Worm (Caenorhabditis elegans): ENCODE results near the gene C50H2.7.

C50H2.7 gene

DNA sequence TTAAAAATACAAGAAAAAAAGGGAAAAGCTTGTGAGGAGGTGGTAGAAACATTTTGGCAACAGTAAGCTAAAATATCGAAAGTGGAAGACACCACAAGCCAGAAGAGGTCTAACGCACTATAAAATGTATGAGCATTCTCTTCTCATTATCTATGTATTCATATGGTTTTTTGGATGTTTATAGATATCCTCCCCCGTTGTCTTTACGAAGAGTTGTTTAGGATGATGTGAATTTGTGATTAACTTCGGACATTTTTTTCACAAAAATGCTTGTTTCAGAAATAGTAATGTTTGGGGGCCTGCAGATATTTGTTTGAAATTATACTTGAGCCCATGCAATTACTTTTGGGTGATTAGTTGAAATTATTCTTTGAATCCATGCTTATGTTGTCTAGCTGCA is 7.6 kb upstream of the C50H2.7 start, which contains the start of gene mec-9:
Gene mec-9 (minus strand): TSS at position 101 of the 400 bp plus-strand sequence.
- TF ChIP-seq lim-6 (tag; optimal IDR thresholded peaks at IDR 0.05) (no peak), elt-2 (tag; optimal IDR thresholded peaks at IDR 0.05) (no peak), fkh-6 (tag; optimal IDR thresholded peaks at IDR 0.05) (no peak), unc-86 (tag; optimal IDR thresholded peaks at IDR 0.05) (no peak), ref-2 (tag; optimal IDR thresholded peaks at IDR 0.05) (no peak), ceh-30 (tag; optimal IDR thresholded peaks at IDR 0.05) (no peak), hlh-30 (tag; optimal IDR thresholded peaks at IDR 0.05; ENCODE audit: insufficient read depth) (no peak), ceh-9 (tag; optimal IDR thresholded peaks at IDR 0.05) (no peak), ceh-6 (GFP tag; optimal IDR thresholded peaks at IDR 0.05) (no peak), sox-2 (GFP tag; IDR thresholded peaks at IDR 0.05) (no peak), fax-1 (tag; optimal IDR thresholded peaks at IDR 0.05) (no peak), sox-4 (tag; optimal IDR thresholded peaks at IDR 0.05) (no peak)

DNA sequence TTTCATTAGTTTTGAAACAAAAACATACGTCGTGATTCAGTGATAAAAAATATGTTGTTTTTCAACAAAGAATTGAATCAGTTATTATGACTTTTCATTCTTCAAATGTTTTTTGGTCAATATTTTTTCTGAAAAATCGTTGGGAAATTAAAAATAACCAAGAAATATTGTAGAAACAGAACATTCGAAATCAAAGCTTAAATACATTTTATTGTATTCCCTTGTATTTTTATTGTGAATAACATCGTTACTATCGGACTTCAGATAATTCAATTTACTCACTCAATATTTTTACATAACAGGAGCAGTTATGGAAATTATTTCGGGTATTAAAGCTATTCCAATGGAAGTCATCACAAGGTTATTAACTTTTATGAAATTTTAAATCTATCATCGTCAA is 5.9 kb upstream of the C50H2.7 start, which contains the start of gene C50H2.4:
Gene C50H2.4 (plus strand): TSS at position 301 of the 400 bp plus-strand sequence.
- TF ChIP-seq odd-2 (tag; optimal IDR thresholded peaks at IDR 0.05) (no peak), unc-3 (GFP tag; conservative IDR thresholded peaks at IDR 0.05) (no peak), unc-3 (tag; optimal IDR thresholded peaks at IDR 0.05) (no peak), sox-4 (tag; optimal IDR thresholded peaks at IDR 0.05) (no peak), ceh-9 (tag; optimal IDR thresholded peaks at IDR 0.05) (no peak), T23F11.4 (GFP tag; optimal IDR thresholded peaks at IDR 0.05) (no peak), lim-6 (tag; optimal IDR thresholded peaks at IDR 0.05) (no peak), ref-2 (tag; optimal IDR thresholded peaks at IDR 0.05) (no peak)

DNA sequence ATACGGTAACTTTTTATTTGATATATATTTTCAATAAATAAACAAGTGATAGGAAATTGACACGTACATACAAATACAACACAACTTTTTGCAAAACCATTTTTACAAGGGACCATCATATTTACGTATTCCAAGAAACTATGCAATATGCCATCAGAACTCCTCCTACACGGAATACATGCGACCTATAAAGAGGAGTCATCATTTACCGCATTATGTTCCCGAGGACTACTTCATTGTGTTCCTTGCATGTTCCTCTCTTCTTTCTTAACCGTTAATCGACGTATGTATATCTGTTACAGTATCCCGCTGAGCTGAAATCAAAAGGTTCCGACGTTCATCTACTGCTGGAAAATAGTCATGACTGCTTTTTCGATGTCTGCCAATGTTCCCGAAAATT is 4.2 kb upstream of the C50H2.7 start, which contains the start of gene C50H2.5:
Gene C50H2.5 (plus strand): TSS at position 301 of the 400 bp plus-strand sequence.
- TF ChIP-seq tbx-7 (tag; optimal IDR thresholded peaks at IDR 0.05) (no peak), K02D7.2 (tag; optimal IDR thresholded peaks at IDR 0.05) (no peak), ahr-1 (tag; optimal IDR thresholded peaks at IDR 0.05) (no peak), dve-1 (tag; optimal IDR thresholded peaks at IDR 0.05) (no peak), pha-4 (tag; optimal IDR thresholded peaks at IDR 0.05) (no peak), pag-3 (tag; optimal IDR thresholded peaks at IDR 0.05; ENCODE audit: borderline replicate concordance) (no peak), syd-9 (tag; optimal IDR thresholded peaks at IDR 0.05) (no peak), che-1 (tag; optimal IDR thresholded peaks at IDR 0.05) (no peak), unc-55 (GFP tag; optimal IDR thresholded peaks at IDR 0.05) (no peak), pat-9 (tag; optimal IDR thresholded peaks at IDR 0.05) (no peak), hlh-30 (tag; optimal IDR thresholded peaks at IDR 0.05; ENCODE audit: insufficient read depth) (no peak), unc-86 (tag; optimal IDR thresholded peaks at IDR 0.05) (no peak), madf-2 (tag; optimal IDR thresholded peaks at IDR 0.05) (no peak), pros-1 (tag; optimal IDR thresholded peaks at IDR 0.05) (no peak), Y22D7AL.16 (tag; optimal IDR thresholded peaks at IDR 0.05) (no peak), elt-2 (tag; optimal IDR thresholded peaks at IDR 0.05) (no peak), fax-1 (tag; optimal IDR thresholded peaks at IDR 0.05) (no peak), ceh-24 (tag; optimal IDR thresholded peaks at IDR 0.05) (no peak), K09A11.1 (tag; optimal IDR thresholded peaks at IDR 0.05; ENCODE audit: insufficient read depth) (no peak), rnt-1 (tag; optimal IDR thresholded peaks at IDR 0.05) (no peak)

DNA sequence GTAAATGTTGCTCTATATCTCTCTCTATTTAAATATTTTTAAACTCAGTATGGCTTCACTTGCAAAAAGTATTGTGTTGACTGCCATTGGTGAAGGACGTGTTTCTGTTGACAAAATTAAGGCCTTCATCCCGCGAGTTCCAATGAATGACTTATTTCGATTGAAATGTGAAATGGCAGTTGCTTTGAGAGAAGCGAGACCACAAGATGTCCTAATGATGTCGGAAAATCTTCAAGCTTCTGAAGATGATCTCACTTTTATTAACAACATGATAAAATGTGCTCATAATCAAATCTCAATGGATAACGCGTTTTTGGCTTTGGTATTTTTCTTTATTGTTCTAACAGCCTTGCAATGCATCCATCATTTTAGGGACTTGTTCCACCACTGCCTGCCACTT is 1.3 kb upstream of the C50H2.7 start, which contains the start of gene ceh-75:
Gene ceh-75 (plus strand): TSS at position 50 of the 400 bp plus-strand sequence.
- no peak for TF ChIP-seq C08G9.2 (tag; optimal IDR thresholded peaks at IDR 0.05)
- no peak for TF ChIP-seq F13H6.1 (tag; optimal IDR thresholded peaks at IDR 0.05)
- no peak for TF ChIP-seq pax-1 (tag; optimal IDR thresholded peaks at IDR 0.05)
- no peak for TF ChIP-seq ceh-22 (tag; optimal IDR thresholded peaks at IDR 0.05)
- TF ChIP-seq dve-1 (tag; optimal IDR thresholded peaks at IDR 0.05): no peak
- no peak for TF ChIP-seq ceh-2 (tag; optimal IDR thresholded peaks at IDR 0.05)
- no peak for TF ChIP-seq fax-1 (tag; optimal IDR thresholded peaks at IDR 0.05)
- TF ChIP-seq ztf-16 (tag; optimal IDR thresholded peaks at IDR 0.05): no peak

Measured in whole organism, late embryonic.